Worm (Caenorhabditis elegans) whole organism, midembryonic: Measurements from ENCODE around the gene abu-5.

Experiments used
- T22C8.4 ChIP-seq: fragments of 200-800 bp; sonication (Bioruptor generic); IDR thresholded peaks from 2 replicates; pipeline ENCODE4 v1.3.6; 2022; ENCODE audit warnings: missing genetic modification characterization, missing compliant biosample characterization
- cog-1 ChIP-seq: sonication (generic microtip); optimal IDR thresholded peaks from 2 replicates; lab custom pipeline; 2016; ENCODE audit warnings: missing genetic modification characterization, missing compliant biosample characterization
- flt-1 ChIP-seq: fragments of 200-800 bp; sonication (Bioruptor generic); IDR thresholded peaks from 2 replicates; pipeline ENCODE4 v1.3.6; 2022; ENCODE audit warnings: missing genetic modification characterization, missing compliant biosample characterization
- klf-2 ChIP-seq: fragments of 200-800 bp; sonication (Bioruptor generic); conservative IDR thresholded peaks from 2 replicates; pipeline ENCODE4 v1.3.6; 2022; ENCODE audit warnings: missing genetic modification reagents, missing genetic modification characterization, missing compliant biosample characterization
- med-1 ChIP-seq: sonication (generic microtip); optimal IDR thresholded peaks from 2 replicates; lab custom pipeline; 2017; ENCODE audit warnings: missing genetic modification characterization, mild to moderate bottlenecking, missing compliant biosample characterization, antibody characterized with exemption, missing genetic modification reagents; ENCODE audit not compliant: insufficient read depth
- ref-1 ChIP-seq: fragments of 200-800 bp; sonication (Bioruptor generic); conservative IDR thresholded peaks from 2 replicates; pipeline ENCODE4 v1.3.6; 2022; ENCODE audit warnings: missing genetic modification reagents, missing genetic modification characterization, missing compliant biosample characterization
- tab-1 ChIP-seq: fragments of 200-800 bp; sonication (Bioruptor generic); IDR thresholded peaks from 2 replicates; pipeline ENCODE4 v1.3.6; 2022; ENCODE audit warnings: missing genetic modification characterization, missing compliant biosample characterization
- ztf-23 ChIP-seq: fragments of 200-800 bp; sonication (Bioruptor generic); IDR thresholded peaks from 2 replicates; pipeline ENCODE4 v1.3.6; 2022; ENCODE audit warnings: missing genetic modification reagents, missing genetic modification characterization, missing compliant biosample characterization
- ztf-29 ChIP-seq: fragments of 200-800 bp; sonication (Bioruptor generic); IDR thresholded peaks from 2 replicates; pipeline ENCODE4 v1.3.6; 2022; ENCODE audit warnings: missing genetic modification reagents, missing genetic modification characterization, missing compliant biosample characterization

- TF ChIP-seq T22C8.4 (no peak), med-1 (GFP tag; lab: Kevin White, UChicago) (no peak), ref-1 (GFP tag; lab: Robert Waterston, UW) (no peak), ztf-23 (no peak), klf-2 (GFP tag; lab: Robert Waterston, UW) (no peak), flt-1 (GFP tag; lab: Robert Waterston, UW) (no peak), cog-1 (tag; lab: Kevin White, UChicago) (no peak), tab-1 (GFP tag; lab: Robert Waterston, UW) (no peak), ztf-29 (GFP tag; lab: Robert Waterston, UW) (no peak)
These were observed 48.7 kb downstream of the abu-5 start for ce11 chrIV:15639223-15639622.
